Fruit fly (Drosophila melanogaster): ENCODE results near the gene Hsc70-1.

- no peak for TF ChIP-seq CG11617 (GFP tag; optimal IDR thresholded peaks at IDR 0.05)
- no peak for TF ChIP-seq Hr96 (GFP tag; optimal IDR thresholded peaks at IDR 0.05)
- TF ChIP-seq tj (GFP tag; optimal IDR thresholded peaks at IDR 0.05): no peak
These were observed 13.7 kb downstream of the Hsc70-1 start, which contains the start of gene CG9040 for dm6 chr3L:13987578-13987977.

All from whole organism, adult.